Worm (Caenorhabditis elegans) whole organism, mixed stage, embryonic: ENCODE results near the gene ZC374.2.

Experiments used
- M03D4.4 ChIP-seq: sonication (generic microtip); optimal IDR thresholded peaks from 2 replicates; lab custom pipeline; 2017; ENCODE audit warnings: mild to moderate bottlenecking, missing genetic modification characterization, missing compliant biosample characterization
- bed-3 ChIP-seq: fragments of 200-800 bp; sonication (Bioruptor generic); optimal IDR thresholded peaks from 3 replicates; lab custom pipeline; 2018; ENCODE audit warnings: mild to moderate bottlenecking, missing genetic modification characterization, moderate library complexity, missing compliant biosample characterization
- blmp-1 ChIP-seq: fragments of 150-350 bp; optimal IDR thresholded peaks from 2 replicates; lab custom pipeline; 2014; ENCODE audit warnings: missing biosample characterization, missing genetic modification characterization
- ceh-39 ChIP-seq: fragments of 150-350 bp; optimal IDR thresholded peaks from 2 replicates; lab custom pipeline; 2014; ENCODE audit warnings: missing biosample characterization, missing genetic modification characterization
- ceh-43 ChIP-seq: fragments of 200-800 bp; sonication (Bioruptor generic); optimal IDR thresholded peaks from 2 replicates; lab custom pipeline; 2018; ENCODE audit warnings: mild to moderate bottlenecking, missing genetic modification characterization, moderate library complexity, missing compliant biosample characterization
- ceh-83 ChIP-seq: fragments of 200-800 bp; sonication (Bioruptor generic); optimal IDR thresholded peaks from 2 replicates; lab custom pipeline; 2018; ENCODE audit warnings: mild to moderate bottlenecking, missing genetic modification characterization, missing compliant biosample characterization
- ces-1 ChIP-seq: fragments of 150-350 bp; optimal IDR thresholded peaks from 2 replicates; lab custom pipeline; 2014; ENCODE audit warnings: missing biosample characterization, missing genetic modification reagents, missing genetic modification characterization
- cnd-1 ChIP-seq: fragments of 200-800 bp; sonication (Bioruptor generic); optimal IDR thresholded peaks from 2 replicates; lab custom pipeline; 2018; ENCODE audit warnings: mild to moderate bottlenecking, missing genetic modification characterization, missing compliant biosample characterization
- drap-1 ChIP-seq: fragments of 200-800 bp; sonication (Bioruptor generic); optimal IDR thresholded peaks from 3 replicates; lab custom pipeline; 2018; ENCODE audit warnings: mild to moderate bottlenecking, missing genetic modification characterization, missing compliant biosample characterization
- elt-1 ChIP-seq: sonication (generic microtip); optimal IDR thresholded peaks from 2 replicates; lab custom pipeline; 2017; ENCODE audit warnings: missing genetic modification characterization, mild to moderate bottlenecking, missing compliant biosample characterization, antibody characterized with exemption, moderate library complexity, borderline replicate concordance; ENCODE audit not compliant: insufficient read depth
- elt-3 ChIP-seq: fragments of 150-350 bp; optimal IDR thresholded peaks from 2 replicates; lab custom pipeline; 2014; ENCODE audit warnings: missing biosample characterization, missing genetic modification characterization
- flh-1 ChIP-seq: fragments of 200-800 bp; sonication (Bioruptor generic); optimal IDR thresholded peaks from 2 replicates; lab custom pipeline; 2018; ENCODE audit warnings: mild to moderate bottlenecking, missing genetic modification characterization, moderate library complexity, missing compliant biosample characterization
- ham-2 ChIP-seq: fragments of 200-800 bp; sonication (Bioruptor generic); optimal IDR thresholded peaks from 2 replicates; lab custom pipeline; 2018; ENCODE audit warnings: mild to moderate bottlenecking, missing genetic modification characterization, missing compliant biosample characterization
- hlh-1 ChIP-seq: fragments of 150-350 bp; optimal IDR thresholded peaks from 2 replicates; lab custom pipeline; 2014; ENCODE audit warnings: missing biosample characterization, missing genetic modification reagents, missing genetic modification characterization
- lin-13 ChIP-seq: fragments of 150-350 bp; optimal IDR thresholded peaks from 2 replicates; lab custom pipeline; 2014; ENCODE audit warnings: missing biosample characterization, missing genetic modification characterization
- lin-32 ChIP-seq: fragments of 200-800 bp; sonication (Bioruptor generic); optimal IDR thresholded peaks from 2 replicates; lab custom pipeline; 2018; ENCODE audit warnings: mild to moderate bottlenecking, missing genetic modification characterization, missing compliant biosample characterization
- lsy-2 ChIP-seq: fragments of 150-350 bp; optimal IDR thresholded peaks from 2 replicates; lab custom pipeline; 2014; ENCODE audit warnings: missing biosample characterization, missing genetic modification characterization
- mab-5 ChIP-seq: fragments of 150-350 bp; optimal IDR thresholded peaks from 2 replicates; lab custom pipeline; 2014; ENCODE audit warnings: missing biosample characterization, missing genetic modification characterization
- mep-1 ChIP-seq: fragments of 150-350 bp; optimal IDR thresholded peaks from 2 replicates; lab custom pipeline; 2017; ENCODE audit warnings: missing biosample characterization, missing genetic modification reagents, missing genetic modification characterization, inconsistent platforms
- mls-2 ChIP-seq: sonication (generic microtip); optimal IDR thresholded peaks from 2 replicates; lab custom pipeline; 2016; ENCODE audit warnings: mild to moderate bottlenecking, missing genetic modification characterization, moderate library complexity, missing compliant biosample characterization
- nhr-12 ChIP-seq: fragments of 150-350 bp; optimal IDR thresholded peaks from 2 replicates; lab custom pipeline; 2014; ENCODE audit warnings: missing biosample characterization, missing genetic modification characterization
- nhr-2 ChIP-seq: fragments of 150-350 bp; optimal IDR thresholded peaks from 2 replicates; lab custom pipeline; 2014; ENCODE audit warnings: missing biosample characterization, missing genetic modification characterization
- nhr-237 ChIP-seq: fragments of 150-350 bp; optimal IDR thresholded peaks from 2 replicates; lab custom pipeline; 2014; ENCODE audit warnings: missing biosample characterization, missing genetic modification characterization
- nhr-28 ChIP-seq: fragments of 150-350 bp; optimal IDR thresholded peaks from 2 replicates; lab custom pipeline; 2014; ENCODE audit warnings: missing biosample characterization, missing genetic modification characterization
- nhr-76 ChIP-seq: sonication (generic microtip); optimal IDR thresholded peaks from 2 replicates; lab custom pipeline; 2017; ENCODE audit warnings: missing biosample characterization, missing genetic modification characterization
- pha-4 ChIP-seq: fragments of 150-350 bp; optimal IDR thresholded peaks from 2 replicates; lab custom pipeline; 2018; ENCODE audit warnings: missing biosample characterization, missing genetic modification reagents, missing genetic modification characterization
- sem-2 ChIP-seq: fragments of 200-800 bp; sonication (Bioruptor generic); optimal IDR thresholded peaks from 2 replicates; lab custom pipeline; 2018; ENCODE audit warnings: mild to moderate bottlenecking, missing genetic modification characterization, missing compliant biosample characterization
- sptf-1 ChIP-seq: sonication (generic microtip); optimal IDR thresholded peaks from 2 replicates; lab custom pipeline; 2017; ENCODE audit warnings: mild to moderate bottlenecking, missing genetic modification characterization, moderate library complexity, missing compliant biosample characterization
- tbx-8 ChIP-seq: fragments of 200-800 bp; sonication (Bioruptor generic); optimal IDR thresholded peaks from 2 replicates; lab custom pipeline; 2018; ENCODE audit warnings: mild to moderate bottlenecking, missing genetic modification characterization, moderate library complexity, missing compliant biosample characterization
- unc-39 ChIP-seq: fragments of 150-350 bp; optimal IDR thresholded peaks from 2 replicates; lab custom pipeline; 2014; ENCODE audit warnings: missing biosample characterization, missing genetic modification characterization
- unc-62 ChIP-seq: fragments of 150-350 bp; optimal IDR thresholded peaks from 2 replicates; lab custom pipeline; 2014; ENCODE audit warnings: missing biosample characterization, missing genetic modification reagents, missing genetic modification characterization
- zip-8 ChIP-seq: fragments of 150-350 bp; optimal IDR thresholded peaks from 2 replicates; lab custom pipeline; 2014; ENCODE audit warnings: missing biosample characterization, missing genetic modification characterization
- ztf-11 ChIP-seq: fragments of 150-350 bp; optimal IDR thresholded peaks from 2 replicates; lab custom pipeline; 2014; ENCODE audit warnings: missing biosample characterization, missing genetic modification characterization

Gene ZC374.2

ce11 chrX:10068468-10068867 is 21.2 kb upstream of the ZC374.2 start:
- TF ChIP-seq nhr-2 (tag; lab: Kevin White, UChicago) (no peak), M03D4.4 (tag; lab: Kevin White, UChicago) (no peak), lsy-2 (no peak), ceh-83 (GFP tag; lab: Kevin White, UChicago) (no peak), tbx-8 (GFP tag; lab: Kevin White, UChicago) (no peak), hlh-1 (peak; percentile 65), ztf-11 (tag; lab: Kevin White, UChicago) (no peak)

- TF ChIP-seq elt-3 (tag; lab: Kevin White, UChicago) (no peak), M03D4.4 (tag; lab: Kevin White, UChicago) (no peak), mab-5 (tag; lab: Kevin White, UChicago) (no peak), ceh-39 (no peak), ztf-11 (tag; lab: Kevin White, UChicago) (no peak), ces-1 (GFP tag; lab: Kevin White, UChicago) (no peak), nhr-28 (tag; lab: Kevin White, UChicago) (no peak), sptf-1 (no peak), lin-13 (tag; lab: Kevin White, UChicago) (no peak), nhr-237 (tag; lab: Kevin White, UChicago) (no peak), mep-1 (tag; lab: Kevin White, UChicago) (no peak), mls-2 (tag; lab: Kevin White, UChicago) (no peak), cnd-1 (tag; lab: Kevin White, UChicago) (no peak), ham-2 (GFP tag; lab: Kevin White, UChicago) (no peak), lsy-2 (no peak), zip-8 (tag; lab: Kevin White, UChicago) (no peak), bed-3 (GFP tag; lab: Kevin White, UChicago) (no peak), unc-62 (GFP tag; lab: Kevin White, UChicago) (no peak), unc-39 (tag; lab: Kevin White, UChicago) (no peak)
Observed at ce11 chrX:10060475-10061011, 13.3 kb upstream of the ZC374.2 start, which contains the start of gene ZC373.3. TSS of gene ZC373.3 (plus strand) at chrX:10060525.

ce11 chrX:10058332-10058731 is 11.1 kb upstream of the ZC374.2 start, which contains the start of gene ZC373.2:
TSS of gene ZC373.2 (minus strand) at chrX:10058432.
- TF ChIP-seq ceh-43 (no peak), drap-1 (GFP tag; lab: Kevin White, UChicago) (no peak), nhr-237 (tag; lab: Kevin White, UChicago) (no peak), blmp-1 (tag; lab: Kevin White, UChicago) (no peak), bed-3 (GFP tag; lab: Kevin White, UChicago) (no peak), lin-32 (GFP tag; lab: Kevin White, UChicago) (no peak), mab-5 (tag; lab: Kevin White, UChicago) (no peak), zip-8 (tag; lab: Kevin White, UChicago) (no peak), nhr-28 (tag; lab: Kevin White, UChicago) (no peak), elt-3 (tag; lab: Kevin White, UChicago) (no peak), pha-4 (tag; lab: Kevin White, UChicago) (no peak), M03D4.4 (tag; lab: Kevin White, UChicago) (no peak), unc-62 (GFP tag; lab: Kevin White, UChicago) (no peak), nhr-2 (tag; lab: Kevin White, UChicago) (no peak), lin-13 (tag; lab: Kevin White, UChicago) (no peak)

DNA sequence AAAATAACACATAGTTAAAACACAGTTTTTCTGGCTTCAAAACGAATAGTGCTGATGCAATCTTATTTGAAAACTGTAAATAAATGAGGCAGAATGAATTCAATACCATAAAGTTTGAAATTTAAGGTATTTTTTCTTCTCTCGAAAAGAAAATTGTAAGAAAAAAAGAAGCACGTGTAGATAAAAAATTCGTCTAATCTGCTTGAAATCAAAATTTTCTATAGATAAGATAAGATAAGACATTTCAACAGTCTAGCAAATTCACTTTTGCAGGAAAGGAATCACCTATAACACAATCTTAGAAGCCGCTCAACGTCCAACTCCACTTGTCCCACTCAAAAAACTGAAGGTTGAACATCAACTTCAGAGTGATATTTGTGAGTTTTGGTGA is 7.2 kb upstream of the ZC374.2 start:
- TF ChIP-seq ceh-39 (no peak), unc-62 (GFP tag; lab: Kevin White, UChicago) (no peak), ceh-43 (no peak), pha-4 (tag; lab: Kevin White, UChicago) (no peak), elt-1 (tag; lab: Kevin White, UChicago) (no peak), elt-3 (tag; lab: Kevin White, UChicago) (no peak), cnd-1 (tag; lab: Kevin White, UChicago) (no peak), M03D4.4 (tag; lab: Kevin White, UChicago) (no peak), blmp-1 (tag; lab: Kevin White, UChicago) (no peak), mab-5 (tag; lab: Kevin White, UChicago) (no peak), nhr-28 (tag; lab: Kevin White, UChicago) (no peak), nhr-12 (no peak), unc-39 (tag; lab: Kevin White, UChicago) (no peak), flh-1 (GFP tag; lab: Kevin White, UChicago) (no peak), drap-1 (GFP tag; lab: Kevin White, UChicago) (no peak), sem-2 (GFP tag; lab: Kevin White, UChicago) (no peak), ceh-83 (GFP tag; lab: Kevin White, UChicago) (no peak), ztf-11 (tag; lab: Kevin White, UChicago) (no peak), nhr-76 (tag; lab: Kevin White, UChicago) (no peak)
